Fruit fly (Drosophila melanogaster): Measurements from ENCODE around the gene Dpck.

Gene Dpck

DNA sequence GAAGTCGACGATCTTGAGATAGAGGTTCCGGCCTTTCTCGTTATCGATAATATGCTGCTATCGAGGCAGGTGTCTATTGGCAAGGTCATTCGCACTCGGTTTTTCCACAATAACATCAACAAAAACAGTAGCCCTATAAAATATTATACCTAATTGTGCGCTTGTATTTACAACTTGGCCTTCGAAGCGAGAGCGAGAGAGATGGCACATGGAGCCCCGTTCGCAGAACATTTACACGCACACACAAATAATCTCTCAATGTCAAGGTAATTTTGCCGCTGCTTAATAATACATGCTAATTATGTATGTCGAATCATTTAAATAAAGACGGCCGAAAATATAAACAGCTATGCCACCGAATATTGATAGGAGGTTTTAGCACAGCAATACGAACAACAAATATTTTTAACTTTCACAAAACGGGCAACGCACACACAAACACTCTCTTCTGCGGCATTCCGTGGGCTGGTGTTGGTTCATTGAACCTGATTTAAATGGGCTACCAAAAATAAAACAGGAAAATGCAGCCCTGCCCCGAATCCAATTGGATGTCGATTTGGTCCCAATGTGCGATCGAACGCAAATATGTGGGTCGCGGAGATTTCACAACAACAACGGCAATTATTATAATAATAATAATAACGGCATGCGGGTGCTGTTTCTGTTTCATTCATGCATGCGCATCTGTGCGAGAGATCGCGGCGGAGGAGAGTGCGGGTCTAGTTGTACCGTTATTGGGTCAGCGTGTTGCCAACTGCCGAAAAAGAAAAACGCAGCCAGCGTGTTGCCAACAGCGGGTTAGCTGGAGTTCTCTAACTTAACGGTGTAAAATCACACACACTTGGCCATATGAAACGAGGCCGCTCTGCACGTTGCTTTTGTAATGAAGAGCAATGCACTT lies 40.4 kb downstream of the Dpck start (continued):
- no peak for TF ChIP-seq Ets97D (GFP tag; optimal IDR thresholded peaks at IDR 0.05)
- no peak for TF ChIP-seq wdn (GFP tag; IDR thresholded peaks at IDR 0.05)
- peak; percentile 80 for TF ChIP-seq CG10321 (GFP tag; IDR thresholded peaks at IDR 0.05)
- TF ChIP-seq kni (GFP tag; optimal IDR thresholded peaks at IDR 0.05), result peak; percentile 92
- no peak for TF ChIP-seq toy (GFP tag; IDR thresholded peaks at IDR 0.05)
- TF ChIP-seq sna (GFP tag; IDR thresholded peaks at IDR 0.05; ENCODE audit: partially characterized antibody), result no peak
- no peak for TF ChIP-seq Side (GFP tag; optimal IDR thresholded peaks at IDR 0.05)
- TF ChIP-seq slou (GFP tag; optimal IDR thresholded peaks at IDR 0.05), result no peak
- TF ChIP-seq kah (GFP tag; optimal IDR thresholded peaks at IDR 0.05), result no peak
- TF ChIP-seq CG13123 (GFP tag; optimal IDR thresholded peaks at IDR 0.05), result no peak
- TF ChIP-seq CG9876 (GFP tag; optimal IDR thresholded peaks at IDR 0.05), result no peak
- TF ChIP-seq CG12071 (GFP tag; optimal IDR thresholded peaks at IDR 0.05), result no peak
- no peak for TF ChIP-seq CG3847 (GFP tag; IDR thresholded peaks at IDR 0.05)
- TF ChIP-seq CG2129 (GFP tag; IDR thresholded peaks at IDR 0.05; ENCODE audit: partially characterized antibody), result no peak
- TF ChIP-seq CG2120 (GFP tag; optimal IDR thresholded peaks at IDR 0.05), result peak; percentile 19
- TF ChIP-seq Hr3 (GFP tag; optimal IDR thresholded peaks at IDR 0.05), result peak; percentile 52
- TF ChIP-seq wek (GFP tag; optimal IDR thresholded peaks at IDR 0.05), result no peak
- peak; percentile 81; the same call in 1 of the 4 replicates for TF ChIP-seq chinmo (GFP tag; IDR thresholded peaks at IDR 0.05; ENCODE audit: partially characterized antibody)
- TF ChIP-seq Hmr (GFP tag; optimal IDR thresholded peaks at IDR 0.05), result no peak
- TF ChIP-seq CG6175 (GFP tag; IDR thresholded peaks at IDR 0.05), result no peak
- TF ChIP-seq CG1603 (tag; optimal IDR thresholded peaks at IDR 0.05), result no peak
- TF ChIP-seq CG4854 (GFP tag; optimal IDR thresholded peaks at IDR 0.05), result no peak
- TF ChIP-seq shn (GFP tag; optimal IDR thresholded peaks at IDR 0.05), result no peak
- TF ChIP-seq MTF-1 (GFP tag; optimal IDR thresholded peaks at IDR 0.05; ENCODE audit: borderline replicate concordance), result no peak
- no peak for TF ChIP-seq emc (GFP tag; optimal IDR thresholded peaks at IDR 0.05)
- TF ChIP-seq Med (GFP tag), result peak; percentile 82
- no peak for TF ChIP-seq CG15073 (GFP tag; optimal IDR thresholded peaks at IDR 0.05)
- TF ChIP-seq fru (optimal IDR thresholded peaks at IDR 0.05), result no peak
- no peak for TF ChIP-seq ind (GFP tag; optimal IDR thresholded peaks at IDR 0.05)
- no peak for TF ChIP-seq ara (GFP tag; IDR thresholded peaks at IDR 0.05)
- no peak for TF ChIP-seq CG10959 (GFP tag; IDR thresholded peaks at IDR 0.05)
- TF ChIP-seq Abd-B (GFP tag; optimal IDR thresholded peaks at IDR 0.05), result no peak
- no peak for TF ChIP-seq Atf-2 (GFP tag; optimal IDR thresholded peaks at IDR 0.05)
- no peak for TF ChIP-seq CTCF (GFP tag; optimal IDR thresholded peaks at IDR 0.05)
- no peak for TF ChIP-seq HHEX (GFP tag; optimal IDR thresholded peaks at IDR 0.05)
- TF ChIP-seq E2f2 (GFP tag; IDR thresholded peaks at IDR 0.05), result no peak
- no peak for TF ChIP-seq Atf6 (GFP tag; IDR thresholded peaks at IDR 0.05)
- no peak for TF ChIP-seq CG10274 (GFP tag; optimal IDR thresholded peaks at IDR 0.05)
- TF ChIP-seq dimm (GFP tag; IDR thresholded peaks at IDR 0.05), result no peak
- no peak for TF ChIP-seq Deaf1 (tag; optimal IDR thresholded peaks at IDR 0.05)
- TF ChIP-seq her (GFP tag; optimal IDR thresholded peaks at IDR 0.05), result no peak
- no peak for TF ChIP-seq CG7987 (GFP tag; optimal IDR thresholded peaks at IDR 0.05)
- no peak for TF ChIP-seq scrt (GFP tag; optimal IDR thresholded peaks at IDR 0.05)
- TF ChIP-seq Dfd (GFP tag; optimal IDR thresholded peaks at IDR 0.05), result no peak
- TF ChIP-seq klu (GFP tag; IDR thresholded peaks at IDR 0.05), result no peak
- TF ChIP-seq CG10209 (GFP tag; optimal IDR thresholded peaks at IDR 0.05), result peak; percentile 26
- no peak for TF ChIP-seq CG1233 (GFP tag; optimal IDR thresholded peaks at IDR 0.05)
- TF ChIP-seq YL-1 (GFP tag; optimal IDR thresholded peaks at IDR 0.05), result no peak
- TF ChIP-seq Scr (GFP tag; IDR thresholded peaks at IDR 0.05; ENCODE audit: partially characterized antibody), result no peak
- peak; percentile 37 to 90 for TF ChIP-seq insv (GFP tag; optimal IDR thresholded peaks at IDR 0.05)
- TF ChIP-seq NK7.1 (GFP tag; optimal IDR thresholded peaks at IDR 0.05), result no peak

All from whole organism, embryonic.